Worm (Caenorhabditis elegans): ENCODE results near the gene cyn-11.

- TF ChIP-seq lin-32 (GFP tag; optimal IDR thresholded peaks at IDR 0.05) (no peak), elt-1 (tag; optimal IDR thresholded peaks at IDR 0.05; ENCODE audit: borderline replicate concordance, insufficient read depth) (no peak), ztf-11 (tag; optimal IDR thresholded peaks at IDR 0.05) (no peak), ces-1 (GFP tag; optimal IDR thresholded peaks at IDR 0.05) (no peak), unc-120 (tag; optimal IDR thresholded peaks at IDR 0.05; ENCODE audit: poor library complexity, severe bottlenecking) (no peak), lin-13 (tag; optimal IDR thresholded peaks at IDR 0.05) (no peak), lsy-2 (tag; optimal IDR thresholded peaks at IDR 0.05) (no peak), mab-5 (tag; optimal IDR thresholded peaks at IDR 0.05) (no peak), blmp-1 (tag; optimal IDR thresholded peaks at IDR 0.05) (no peak), nhr-28 (tag; optimal IDR thresholded peaks at IDR 0.05) (no peak)
Observed at ce11 chrII:8710317-8710716, 5.8 kb downstream of the cyn-11 start, which contains the start of gene srg-15.
